Worm (Caenorhabditis elegans): ENCODE results near the gene R08A2.5.

- TF ChIP-seq ztf-4 (tag; optimal IDR thresholded peaks at IDR 0.05) (no peak), nhr-25 (tag; optimal IDR thresholded peaks at IDR 0.05) (no peak), egl-27 (tag; optimal IDR thresholded peaks at IDR 0.05) (no peak), pqm-1 (tag; optimal IDR thresholded peaks at IDR 0.05) (no peak)
These were observed 29.5 kb upstream of the R08A2.5 start for ce11 chrV:14682870-14683269.
